Fruit fly (Drosophila melanogaster): ENCODE results near the gene slou.

Gene slou

dm6 chr3R:21520183-21520582, 36.8 kb downstream of the slou start (continued):
- TF ChIP-seq zen2 (GFP tag; IDR thresholded peaks at IDR 0.05; ENCODE audit: partially characterized antibody) (no peak), Bdp1 (GFP tag; optimal IDR thresholded peaks at IDR 0.05) (peak; percentile 94), Rfx (GFP tag; IDR thresholded peaks at IDR 0.05) (peak; percentile 100), Aef1 (GFP tag; IDR thresholded peaks at IDR 0.05) (peak; percentile 98), pan (optimal IDR thresholded peaks at IDR 0.05) (no peak), pan (GFP tag; optimal IDR thresholded peaks at IDR 0.05 in 1 of 2, IDR thresholded peaks at IDR 0.05 in 1 of 2) (peak in 1 of 2 experiments; percentile 99), sug (tag; optimal IDR thresholded peaks at IDR 0.05) (peak; percentile 97), dimm (GFP tag; IDR thresholded peaks at IDR 0.05) (peak; percentile 97), gfzf (GFP tag; optimal IDR thresholded peaks at IDR 0.05) (no peak), mam (GFP tag; optimal IDR thresholded peaks at IDR 0.05) (peak; percentile 97), CG18011 (GFP tag; optimal IDR thresholded peaks at IDR 0.05) (peak; percentile 92), BEAF-32 (GFP tag; optimal IDR thresholded peaks at IDR 0.05) (no peak), CG10366 (GFP tag; IDR thresholded peaks at IDR 0.05) (peak; percentile 99), HLH4C (GFP tag; IDR thresholded peaks at IDR 0.05; ENCODE audit: partially characterized antibody) (no peak), nmo (GFP tag; optimal IDR thresholded peaks at IDR 0.05) (peak; percentile 97), toy (GFP tag; IDR thresholded peaks at IDR 0.05) (peak; percentile 95), Opbp (GFP tag; IDR thresholded peaks at IDR 0.05; ENCODE audit: partially characterized antibody) (peak; percentile 29; the same call in 1 of the 3 replicates), gem (tag; optimal IDR thresholded peaks at IDR 0.05) (peak; percentile 96), cwo (GFP tag; optimal IDR thresholded peaks at IDR 0.05) (peak; percentile 85), eyg (GFP tag; optimal IDR thresholded peaks at IDR 0.05) (peak; percentile 97), sisA (GFP tag; IDR thresholded peaks at IDR 0.05) (peak; percentile 97), CG3407 (GFP tag; optimal IDR thresholded peaks at IDR 0.05) (peak; percentile 98), ap (GFP tag; IDR thresholded peaks at IDR 0.05) (peak; percentile 99), gcm (GFP tag; optimal IDR thresholded peaks at IDR 0.05) (peak; percentile 95), Fer3 (tag; optimal IDR thresholded peaks at IDR 0.05) (peak; percentile 99), CG1832 (GFP tag; optimal IDR thresholded peaks at IDR 0.05) (no peak), tx (GFP tag; optimal IDR thresholded peaks at IDR 0.05) (peak; percentile 96), CG13775 (GFP tag; optimal IDR thresholded peaks at IDR 0.05) (peak; percentile 99), lmd (GFP tag; IDR thresholded peaks at IDR 0.05) (peak; percentile 98), CG9797 (GFP tag; optimal IDR thresholded peaks at IDR 0.05) (no peak), ara (GFP tag; IDR thresholded peaks at IDR 0.05) (peak; percentile 97), CG14860 (GFP tag; IDR thresholded peaks at IDR 0.05; ENCODE audit: partially characterized antibody) (no peak), CG11695 (GFP tag; IDR thresholded peaks at IDR 0.05) (peak; percentile 93), CG12744 (GFP tag; optimal IDR thresholded peaks at IDR 0.05) (peak; percentile 98), GATAe (GFP tag; conservative IDR thresholded peaks at IDR 0.05) (peak; percentile 96), chn (GFP tag; optimal IDR thresholded peaks at IDR 0.05) (peak; percentile 98), prd (optimal IDR thresholded peaks at IDR 0.05) (no peak), prd (GFP tag; IDR thresholded peaks at IDR 0.05) (peak; percentile 97), Six4 (GFP tag; optimal IDR thresholded peaks at IDR 0.05) (peak; percentile 97), pb (GFP tag; optimal IDR thresholded peaks at IDR 0.05) (peak; percentile 97), Deaf1 (tag; optimal IDR thresholded peaks at IDR 0.05) (peak; percentile 75), HmgD (GFP tag; optimal IDR thresholded peaks at IDR 0.05) (peak; percentile 98), Sox100B (GFP tag; optimal IDR thresholded peaks at IDR 0.05) (peak; percentile 94), Awh (GFP tag; IDR thresholded peaks at IDR 0.05) (peak; percentile 98), slbo (GFP tag; IDR thresholded peaks at IDR 0.05) (peak; percentile 99), CG14050 (GFP tag; IDR thresholded peaks at IDR 0.05) (peak; percentile 97), CG1603 (tag; optimal IDR thresholded peaks at IDR 0.05) (peak; percentile 97), Kr (GFP tag; optimal IDR thresholded peaks at IDR 0.05) (peak; percentile 88), CG4730 (GFP tag; IDR thresholded peaks at IDR 0.05) (peak; percentile 98), ewg (GFP tag; optimal IDR thresholded peaks at IDR 0.05) (peak; percentile 97), Side (GFP tag; optimal IDR thresholded peaks at IDR 0.05) (peak; percentile 98), CG12942 (GFP tag; optimal IDR thresholded peaks at IDR 0.05) (peak; percentile 99)

Measured in whole organism, embryonic.